Fruit fly (Drosophila melanogaster): Measurements from ENCODE around the gene TwdlZ.

TwdlZ gene

dm6 chrX:16696614-16697519, 41.1 kb upstream of the TwdlZ start (continued):
- no peak for TF ChIP-seq Rx (GFP tag; IDR thresholded peaks at IDR 0.05)
- peak; percentile 15 for TF ChIP-seq PHDP (tag; optimal IDR thresholded peaks at IDR 0.05)
- peak; percentile 49 for TF ChIP-seq gem (tag; optimal IDR thresholded peaks at IDR 0.05)
- no peak for TF ChIP-seq Nf-YA (GFP tag; IDR thresholded peaks at IDR 0.05)
- TF ChIP-seq sens-2 (GFP tag; IDR thresholded peaks at IDR 0.05): no peak
- TF ChIP-seq ac (GFP tag; optimal IDR thresholded peaks at IDR 0.05): no peak
- TF ChIP-seq mirr (GFP tag; optimal IDR thresholded peaks at IDR 0.05): no peak
- TF ChIP-seq ci (GFP tag; IDR thresholded peaks at IDR 0.05): no peak
- no peak for TF ChIP-seq Dfd (GFP tag; optimal IDR thresholded peaks at IDR 0.05)
- TF ChIP-seq abd-A (tag; optimal IDR thresholded peaks at IDR 0.05): no peak
- no peak for TF ChIP-seq MESR4 (GFP tag; optimal IDR thresholded peaks at IDR 0.05)
- no peak for TF ChIP-seq Abd-B (GFP tag; optimal IDR thresholded peaks at IDR 0.05)
- TF ChIP-seq Oli (tag; optimal IDR thresholded peaks at IDR 0.05): peak; percentile 0
- TF ChIP-seq Hr51 (GFP tag; optimal IDR thresholded peaks at IDR 0.05): peak in 1 of 2 experiments; percentile 32
- TF ChIP-seq TFAM (GFP tag; optimal IDR thresholded peaks at IDR 0.05): no peak
- TF ChIP-seq D19A (tag; optimal IDR thresholded peaks at IDR 0.05): no peak
- TF ChIP-seq hb (GFP tag; IDR thresholded peaks at IDR 0.05; ENCODE audit: partially characterized antibody): no peak
- TF ChIP-seq nmo (GFP tag; optimal IDR thresholded peaks at IDR 0.05): peak; percentile 21
- no peak for TF ChIP-seq CG10267 (tag; optimal IDR thresholded peaks at IDR 0.05)
- TF ChIP-seq CG2120 (GFP tag; optimal IDR thresholded peaks at IDR 0.05): no peak
- no peak for TF ChIP-seq gt (GFP tag; IDR thresholded peaks at IDR 0.05)
- no peak for TF ChIP-seq Dp (GFP tag; optimal IDR thresholded peaks at IDR 0.05)
- no peak for TF ChIP-seq CG3726 (GFP tag; IDR thresholded peaks at IDR 0.05)
- TF ChIP-seq sqz (GFP tag; optimal IDR thresholded peaks at IDR 0.05): no peak
- peak; percentile 11 for TF ChIP-seq fd96Cb (tag; optimal IDR thresholded peaks at IDR 0.05)
- TF ChIP-seq CG11093 (GFP tag; IDR thresholded peaks at IDR 0.05): no peak
- no peak for TF ChIP-seq tx (GFP tag; optimal IDR thresholded peaks at IDR 0.05)
- no peak for TF ChIP-seq Kr (GFP tag; optimal IDR thresholded peaks at IDR 0.05)
- no peak for TF ChIP-seq so (GFP tag; IDR thresholded peaks at IDR 0.05)
- TF ChIP-seq row (GFP tag; IDR thresholded peaks at IDR 0.05): 0 out of 3 replicates have a peak, but pooled peaks have one; percentile 13
- no peak for TF ChIP-seq Ravus (GFP tag; IDR thresholded peaks at IDR 0.05)
- no peak for TF ChIP-seq CG6272 (GFP tag; IDR thresholded peaks at IDR 0.05)
- no peak for TF ChIP-seq MTF-1 (GFP tag; optimal IDR thresholded peaks at IDR 0.05; ENCODE audit: borderline replicate concordance)
- TF ChIP-seq CG9932 (GFP tag; IDR thresholded peaks at IDR 0.05): no peak
- no peak for TF ChIP-seq CG17912 (GFP tag; optimal IDR thresholded peaks at IDR 0.05)
- TF ChIP-seq Aef1 (GFP tag; IDR thresholded peaks at IDR 0.05): no peak
- TF ChIP-seq CG12219 (GFP tag; optimal IDR thresholded peaks at IDR 0.05): no peak
- no peak for TF ChIP-seq Hmx (GFP tag; optimal IDR thresholded peaks at IDR 0.05)
- no peak for TF ChIP-seq CG3407 (GFP tag; optimal IDR thresholded peaks at IDR 0.05)
- peak; percentile 55 for TF ChIP-seq CG11504 (tag; optimal IDR thresholded peaks at IDR 0.05)
- TF ChIP-seq bbx (GFP tag; IDR thresholded peaks at IDR 0.05; ENCODE audit: partially characterized antibody): no peak
- TF ChIP-seq fd64A (GFP tag; optimal IDR thresholded peaks at IDR 0.05): no peak
- peak; percentile 11 for TF ChIP-seq bcd (GFP tag; optimal IDR thresholded peaks at IDR 0.05)
- TF ChIP-seq chinmo (GFP tag; IDR thresholded peaks at IDR 0.05; ENCODE audit: partially characterized antibody): 0 out of 4 replicates have a peak, but pooled peaks have one; percentile 51
- peak; percentile 50 for TF ChIP-seq CG7556 (GFP tag; optimal IDR thresholded peaks at IDR 0.05)
- no peak for TF ChIP-seq CG30431 (GFP tag; optimal IDR thresholded peaks at IDR 0.05)
- TF ChIP-seq scrt (GFP tag; optimal IDR thresholded peaks at IDR 0.05): no peak
- no peak for TF ChIP-seq Poxn (GFP tag; IDR thresholded peaks at IDR 0.05)
- no peak for TF ChIP-seq CG16815 (GFP tag; optimal IDR thresholded peaks at IDR 0.05)

Data from whole organism, embryonic.